Worm (Caenorhabditis elegans): Measurements from ENCODE around the gene T04F8.8.

DNA sequence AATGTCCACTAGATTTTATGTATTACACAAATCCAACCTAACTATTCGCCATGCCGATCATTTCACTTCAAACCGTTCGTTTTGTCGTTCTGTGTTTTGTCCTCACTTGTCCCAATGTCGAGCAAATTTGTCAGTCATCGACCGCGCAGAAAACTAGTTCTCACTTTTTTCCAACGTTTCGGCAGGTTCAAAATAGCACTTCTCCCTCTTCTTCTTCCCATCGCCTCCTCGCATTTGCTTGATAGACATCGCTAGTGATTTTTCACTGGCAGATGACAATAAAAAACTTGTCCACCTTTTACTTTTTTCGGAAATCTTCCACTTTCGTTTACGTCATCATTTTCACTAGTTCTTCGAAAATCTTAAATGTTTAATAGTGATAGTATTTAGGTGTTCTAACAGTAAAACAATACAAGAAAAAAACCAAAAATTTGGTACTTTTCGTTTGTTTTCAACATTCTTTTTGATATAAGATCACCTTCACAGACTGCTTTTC is 18.3 kb downstream of the T04F8.8 start:
- TF ChIP-seq him-1 (tag; optimal IDR thresholded peaks at IDR 0.05) (no peak), dao-5 (tag; optimal IDR thresholded peaks at IDR 0.05) (no peak)
